Fruit fly (Drosophila melanogaster) whole organism, embryonic: Measurements from ENCODE around the gene EndoGI.

Source experiments
- Antp ChIP-seq: fragments of 200-800 bp; sonication (Bioruptor generic); optimal IDR thresholded peaks from 3 replicates; lab custom pipeline; 2016; ENCODE audit warnings: missing biosample characterization, missing genetic modification characterization
- B-H1 ChIP-seq: fragments of 200-800 bp; sonication (Bioruptor generic); IDR thresholded peaks from 3 replicates; pipeline ENCODE4 v1.3.6; 2022; ENCODE audit warnings: missing biosample characterization, missing genetic modification characterization
- CG10209 ChIP-seq: fragments of 200-800 bp; sonication (Bioruptor generic); optimal IDR thresholded peaks from 3 replicates; lab custom pipeline; 2017; ENCODE audit warnings: missing biosample characterization, mild to moderate bottlenecking, missing genetic modification characterization, missing genetic modification reagents
- CG11247 ChIP-seq: fragments of 200-800 bp; sonication (Bioruptor generic); IDR thresholded peaks from 2 replicates; pipeline ENCODE4 v1.3.6; 2022; ENCODE audit warnings: missing biosample characterization, missing genetic modification characterization
- CG12391 ChIP-seq: fragments of 200-800 bp; sonication (Bioruptor generic); optimal IDR thresholded peaks from 3 replicates; lab custom pipeline; 2018; ENCODE audit warnings: missing biosample characterization, mild to moderate bottlenecking, missing genetic modification characterization, moderate library complexity
- CG12744 ChIP-seq: fragments of 200-800 bp; sonication (Bioruptor generic); optimal IDR thresholded peaks from 2 replicates; lab custom pipeline; 2016; ENCODE audit warnings: missing biosample characterization, missing genetic modification characterization
- CG13296 ChIP-seq: fragments of 200-800 bp; sonication (Bioruptor generic); optimal IDR thresholded peaks from 3 replicates; lab custom pipeline; 2018; ENCODE audit warnings: missing biosample characterization, mild to moderate bottlenecking, missing genetic modification characterization
- CG16863 ChIP-seq: fragments of 200-800 bp; sonication (Bioruptor generic); optimal IDR thresholded peaks from 3 replicates; lab custom pipeline; 2016; ENCODE audit warnings: missing biosample characterization, missing genetic modification characterization
- CG17802 ChIP-seq: fragments of 200-800 bp; sonication (Bioruptor generic); optimal IDR thresholded peaks from 2 replicates; lab custom pipeline; 2018; ENCODE audit warnings: missing biosample characterization, mild to moderate bottlenecking, missing genetic modification characterization, moderate library complexity
- CG1792 ChIP-seq: fragments of 200-800 bp; sonication (Bioruptor generic); optimal IDR thresholded peaks from 2 replicates; lab custom pipeline; 2016; ENCODE audit warnings: missing biosample characterization, missing genetic modification characterization
- CG18262 ChIP-seq: fragments of 200-800 bp; optimal IDR thresholded peaks from 3 replicates; lab custom pipeline; 2019; ENCODE audit warnings: missing biosample characterization, mild to moderate bottlenecking, missing genetic modification characterization, moderate library complexity
- CG2678 ChIP-seq: fragments of 200-800 bp; sonication (Bioruptor generic); optimal IDR thresholded peaks from 3 replicates; lab custom pipeline; 2019; ENCODE audit warnings: missing biosample characterization, mild to moderate bottlenecking, missing genetic modification characterization, moderate library complexity
- CG30431 ChIP-seq: fragments of 200-800 bp; sonication (Bioruptor generic); optimal IDR thresholded peaks from 2 replicates; lab custom pipeline; 2017; ENCODE audit warnings: missing biosample characterization, missing genetic modification characterization
- CG4328 ChIP-seq: fragments of 200-800 bp; sonication (Bioruptor generic); optimal IDR thresholded peaks from 3 replicates; lab custom pipeline; 2017; ENCODE audit warnings: missing biosample characterization, missing genetic modification reagents, missing genetic modification characterization
- CG4404 ChIP-seq: fragments of 200-800 bp; sonication (Bioruptor generic); IDR thresholded peaks from 2 replicates; pipeline ENCODE4 v1.3.6; 2022; ENCODE audit warnings: missing biosample characterization, missing genetic modification characterization
- CG4854 ChIP-seq: fragments of 200-800 bp; sonication (Bioruptor generic); optimal IDR thresholded peaks from 2 replicates; lab custom pipeline; 2016; ENCODE audit warnings: missing biosample characterization, missing genetic modification characterization, inconsistent platforms
- CG5180 ChIP-seq: fragments of 200-800 bp; sonication (Bioruptor generic); optimal IDR thresholded peaks from 3 replicates; lab custom pipeline; 2017; ENCODE audit warnings: missing biosample characterization, missing genetic modification characterization, mild to moderate bottlenecking, moderate library complexity, missing genetic modification reagents
- CG9215 ChIP-seq: fragments of 200-800 bp; sonication (Bioruptor generic); IDR thresholded peaks from 2 replicates; pipeline ENCODE4 v1.3.6; 2022; ENCODE audit warnings: missing biosample characterization, missing genetic modification characterization
- D19A ChIP-seq: fragments of 200-800 bp; optimal IDR thresholded peaks from 3 replicates; lab custom pipeline; 2019; ENCODE audit warnings: missing biosample characterization, mild to moderate bottlenecking, missing genetic modification characterization, moderate library complexity
- Dbx ChIP-seq: fragments of 200-800 bp; sonication (Bioruptor generic); IDR thresholded peaks from 3 replicates; pipeline ENCODE4 v1.3.6; 2022; ENCODE audit warnings: missing biosample characterization, missing genetic modification characterization
- Ets97D ChIP-seq: fragments of 200-800 bp; sonication (Bioruptor generic); optimal IDR thresholded peaks from 3 replicates; lab custom pipeline; 2016; ENCODE audit warnings: missing biosample characterization, missing genetic modification characterization
- HLH4C ChIP-seq: fragments of 200-800 bp; sonication (Bioruptor generic); IDR thresholded peaks from 3 replicates; pipeline ENCODE4 v1.3.6; 2022; ENCODE audit warnings: missing biosample characterization, missing genetic modification characterization; ENCODE audit not compliant: partially characterized antibody
- Nf-YA ChIP-seq: fragments of 200-800 bp; sonication (Bioruptor generic); IDR thresholded peaks from 2 replicates; pipeline ENCODE4 v1.3.6; 2022; ENCODE audit warnings: missing biosample characterization, missing genetic modification characterization
- bab2 ChIP-seq: fragments of 200-800 bp; sonication (Bioruptor generic); optimal IDR thresholded peaks from 2 replicates; lab custom pipeline; 2016; ENCODE audit warnings: missing biosample characterization, missing genetic modification characterization
- bcd ChIP-seq: fragments of 200-800 bp; sonication (Bioruptor generic); optimal IDR thresholded peaks from 2 replicates; lab custom pipeline; 2017; ENCODE audit warnings: missing biosample characterization, mild to moderate bottlenecking, missing genetic modification characterization
- corto ChIP-seq: fragments of 200-800 bp; sonication (Bioruptor generic); optimal IDR thresholded peaks from 2 replicates; lab custom pipeline; 2016; ENCODE audit warnings: missing biosample characterization, mild to moderate bottlenecking, missing genetic modification characterization, moderate library complexity
- dimm ChIP-seq: fragments of 200-800 bp; sonication (Bioruptor generic); IDR thresholded peaks from 2 replicates; pipeline ENCODE4 v1.3.6; 2022; ENCODE audit warnings: missing biosample characterization, missing genetic modification characterization
- dmrt99B ChIP-seq: fragments of 200-800 bp; sonication (Bioruptor generic); optimal IDR thresholded peaks from 2 replicates; lab custom pipeline; 2018; ENCODE audit warnings: missing biosample characterization, mild to moderate bottlenecking, missing genetic modification characterization, moderate library complexity
- eve ChIP-seq, 2 experiments: fragments of >200 bp; optimal IDR thresholded peaks; 2 replicates each; lab custom pipeline; 2017; ENCODE audit warnings: missing biosample characterization in 2 of 2, missing genetic modification characterization in 2 of 2
- fd96Cb ChIP-seq: fragments of 200-800 bp; sonication (Bioruptor generic); optimal IDR thresholded peaks from 2 replicates; lab custom pipeline; 2018; ENCODE audit warnings: missing biosample characterization, mild to moderate bottlenecking, missing genetic modification characterization, moderate library complexity
- gcm ChIP-seq: fragments of 200-800 bp; sonication (Bioruptor generic); optimal IDR thresholded peaks from 2 replicates; lab custom pipeline; 2019; ENCODE audit warnings: missing biosample characterization, mild to moderate bottlenecking, missing genetic modification characterization, moderate library complexity
- gcm2 ChIP-seq: fragments of 200-800 bp; sonication (Bioruptor generic); optimal IDR thresholded peaks from 2 replicates; lab custom pipeline; 2016; ENCODE audit warnings: missing biosample characterization, missing genetic modification characterization
- hb ChIP-seq: fragments of 200-800 bp; sonication (Bioruptor generic); IDR thresholded peaks from 3 replicates; pipeline ENCODE4 v1.3.6; 2022; ENCODE audit warnings: missing biosample characterization, missing genetic modification characterization; ENCODE audit not compliant: partially characterized antibody
- her ChIP-seq: fragments of 200-800 bp; sonication (Bioruptor generic); optimal IDR thresholded peaks from 2 replicates; lab custom pipeline; 2016; ENCODE audit warnings: missing biosample characterization, missing genetic modification characterization
- hth ChIP-seq: fragments of >200 bp; optimal IDR thresholded peaks from 2 replicates; lab custom pipeline; 2017; ENCODE audit warnings: inconsistent platforms
- inv ChIP-seq: fragments of 200-800 bp; sonication (Bioruptor generic); IDR thresholded peaks from 2 replicates; pipeline ENCODE4 v1.3.6; 2022; ENCODE audit warnings: missing biosample characterization, missing genetic modification characterization; ENCODE audit not compliant: partially characterized antibody
- jing ChIP-seq: fragments of 200-800 bp; sonication (Bioruptor generic); optimal IDR thresholded peaks from 2 replicates; lab custom pipeline; 2018; ENCODE audit warnings: missing biosample characterization, mild to moderate bottlenecking, missing genetic modification characterization
- jumu ChIP-seq: fragments of 200-800 bp; sonication (Bioruptor generic); optimal IDR thresholded peaks from 3 replicates; lab custom pipeline; 2016; ENCODE audit warnings: missing biosample characterization, missing genetic modification characterization
- lola ChIP-seq, 3 experiments: fragments of >200 bp in 2 of 3; fragments of 200-800 bp in 1 of 3; sonication (Bioruptor generic) in 1 of 3; optimal IDR thresholded peaks; 2 replicates each; lab custom pipeline; 2017 to 2019; ENCODE audit warnings: missing biosample characterization in 3 of 3, missing genetic modification characterization in 3 of 3, mild to moderate bottlenecking in 1 of 3, moderate library complexity in 1 of 3
- luna ChIP-seq: fragments of 200-800 bp; sonication (Bioruptor generic); optimal IDR thresholded peaks from 2 replicates; lab custom pipeline; 2016; ENCODE audit warnings: missing biosample characterization, missing genetic modification characterization
- mam ChIP-seq: fragments of 200-800 bp; sonication (Bioruptor generic); optimal IDR thresholded peaks from 3 replicates; lab custom pipeline; 2016; ENCODE audit warnings: missing biosample characterization, missing genetic modification characterization
- nerfin-2 ChIP-seq: fragments of 200-800 bp; sonication (Bioruptor generic); IDR thresholded peaks from 2 replicates; pipeline ENCODE4 v1.3.6; 2022; ENCODE audit warnings: missing biosample characterization, missing genetic modification characterization; ENCODE audit not compliant: partially characterized antibody
- org-1 ChIP-seq: fragments of 200-800 bp; sonication (Bioruptor generic); optimal IDR thresholded peaks from 2 replicates; lab custom pipeline; 2017; ENCODE audit warnings: missing biosample characterization, missing genetic modification characterization
- pros ChIP-seq: fragments of 200-800 bp; sonication (Bioruptor generic); optimal IDR thresholded peaks from 3 replicates; lab custom pipeline; 2019; ENCODE audit warnings: missing biosample characterization, mild to moderate bottlenecking, missing genetic modification characterization, moderate library complexity
- psq ChIP-seq: fragments of 200-800 bp; sonication (Bioruptor generic); optimal IDR thresholded peaks from 2 replicates; lab custom pipeline; 2017; ENCODE audit warnings: missing biosample characterization, missing genetic modification characterization
- sd ChIP-seq: fragments of 200-800 bp; sonication (Bioruptor generic); optimal IDR thresholded peaks from 3 replicates; lab custom pipeline; 2018; ENCODE audit warnings: missing biosample characterization, mild to moderate bottlenecking, missing genetic modification characterization, moderate library complexity
- so ChIP-seq: fragments of 200-800 bp; sonication (Bioruptor generic); IDR thresholded peaks from 3 replicates; pipeline ENCODE4 v1.3.6; 2022; ENCODE audit warnings: missing biosample characterization, missing genetic modification characterization
- tgo ChIP-seq: fragments of 200-800 bp; sonication (Bioruptor generic); IDR thresholded peaks from 3 replicates; pipeline ENCODE4 v1.3.6; 2022; ENCODE audit warnings: missing biosample characterization, missing genetic modification characterization
- unpg ChIP-seq: fragments of 200-800 bp; sonication (Bioruptor generic); optimal IDR thresholded peaks from 3 replicates; lab custom pipeline; 2018; ENCODE audit warnings: missing biosample characterization, mild to moderate bottlenecking, missing genetic modification characterization, moderate library complexity
- vnd ChIP-seq: fragments of 200-800 bp; sonication (Bioruptor generic); IDR thresholded peaks from 3 replicates; pipeline ENCODE4 v1.3.6; 2022; ENCODE audit warnings: missing biosample characterization, missing genetic modification characterization; ENCODE audit not compliant: partially characterized antibody

Gene EndoGI

DNA sequence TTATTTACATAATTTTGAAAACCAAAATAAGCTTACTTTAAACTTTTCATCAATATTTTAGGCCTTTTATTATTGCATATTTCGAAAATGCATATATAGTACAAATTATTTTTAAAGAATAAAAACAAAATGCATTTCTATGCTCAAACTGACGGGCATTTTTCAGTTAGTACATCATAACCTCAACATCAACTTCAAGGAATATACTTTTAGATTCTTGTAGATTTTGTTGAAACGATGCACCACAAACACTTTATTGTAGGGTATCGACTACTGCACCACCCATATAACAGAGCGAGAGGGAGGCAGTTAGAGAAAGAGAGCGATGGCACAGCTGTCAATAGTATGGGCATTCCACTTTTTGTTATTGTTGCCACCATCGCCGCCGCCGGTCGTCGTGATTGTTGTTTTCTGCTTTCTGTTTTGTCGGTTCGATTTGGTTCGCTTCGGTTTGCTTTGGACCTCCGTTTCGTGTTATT lies 22.3 kb downstream of the EndoGI start (continued):
- TF ChIP-seq CG4328 (peak; percentile 77), CG10209 (GFP tag; lab: Kevin White, UChicago) (peak; percentile 93), bcd (GFP tag; lab: Kevin White, UChicago) (peak; percentile 91), jing (GFP tag; lab: Kevin White, UChicago) (peak; percentile 90), CG13296 (GFP tag; lab: Kevin White, UChicago) (peak; percentile 87), B-H1 (GFP tag; lab: Robert Waterston, UW) (peak; percentile 67), lola (GFP tag; optimal IDR thresholded peaks at IDR 0.05; lab: Kevin White, UChicago) (peak in 1 of 3 experiments; percentile 94), inv (GFP tag; lab: Robert Waterston, UW) (no peak), tgo (peak; percentile 82), unpg (GFP tag; lab: Kevin White, UChicago) (peak; percentile 94), HLH4C (GFP tag; lab: Robert Waterston, UW) (no peak), CG1792 (peak; percentile 57), corto (GFP tag; lab: Kevin White, UChicago) (no peak), Dbx (GFP tag; lab: Robert Waterston, UW) (no peak), dimm (peak; percentile 50; the same call in 1 of the 2 replicates), gcm (GFP tag; lab: Kevin White, UChicago) (peak; percentile 95), CG12391 (peak; percentile 96), dmrt99B (tag; lab: Kevin White, UChicago) (peak; percentile 98), Antp (GFP tag; lab: Kevin White, UChicago) (peak; percentile 87), gcm2 (GFP tag; lab: Kevin White, UChicago) (peak; percentile 66), CG17802 (tag; lab: Kevin White, UChicago) (peak; percentile 74), sd (peak; percentile 73), bab2 (GFP tag; lab: Kevin White, UChicago) (peak; percentile 82), luna (GFP tag; lab: Kevin White, UChicago) (no peak), hth (lab: Kevin White, UChicago) (no peak), eve (GFP tag; optimal IDR thresholded peaks at IDR 0.05; lab: Kevin White, UChicago) (peak in 1 of 2 experiments; percentile 97), CG16863 (peak; percentile 91), nerfin-2 (GFP tag; lab: Robert Waterston, UW) (no peak), pros (GFP tag; lab: Kevin White, UChicago) (no peak), jumu (GFP tag; lab: Kevin White, UChicago) (peak; percentile 74), D19A (tag; lab: Kevin White, UChicago) (peak; percentile 96), psq (peak; percentile 81), CG2678 (tag; lab: Kevin White, UChicago) (peak; percentile 95), CG9215 (GFP tag; lab: Robert Waterston, UW) (peak; percentile 39; the same call in 1 of the 2 replicates), CG12744 (peak; percentile 72), fd96Cb (tag; lab: Kevin White, UChicago) (peak; percentile 96), CG4854 (GFP tag; lab: Kevin White, UChicago) (peak; percentile 84), vnd (GFP tag; lab: Robert Waterston, UW) (no peak), CG4404 (GFP tag; lab: Robert Waterston, UW) (peak; percentile 47; the same call in 1 of the 2 replicates), CG30431 (peak; percentile 75), CG11247 (GFP tag; lab: Robert Waterston, UW) (no peak), Ets97D (GFP tag; lab: Kevin White, UChicago) (peak; percentile 68), so (peak; percentile 86; the same call in 2 of the 3 replicates), mam (GFP tag; lab: Kevin White, UChicago) (peak; percentile 80), CG5180 (peak; percentile 84), Nf-YA (GFP tag; lab: Robert Waterston, UW) (0 out of 2 replicates have a peak, but pooled peaks have one; percentile 12), her (GFP tag; lab: Kevin White, UChicago) (peak; percentile 58), CG18262 (tag; lab: Kevin White, UChicago) (peak; percentile 97), org-1 (GFP tag; lab: Kevin White, UChicago) (peak; percentile 95), hb (GFP tag; lab: Robert Waterston, UW) (no peak)
